Fruit fly (Drosophila melanogaster) whole organism: ENCODE measurements around the gene CG1582.

ENCODE experiments used
- CG8478 ChIP-seq: fragments of >200 bp; optimal IDR thresholded peaks from 2 replicates; lab custom pipeline; 2018; ENCODE audit warnings: inconsistent platforms
- Dll ChIP-seq: fragments of >200 bp; optimal IDR thresholded peaks from 2 replicates; lab custom pipeline; 2017
- EcR ChIP-seq, 2 experiments: fragments of >200 bp; optimal IDR thresholded peaks; 2 replicates each; lab custom pipeline; 2017; ENCODE audit warnings: missing biosample characterization in 2 of 2, missing genetic modification characterization in 2 of 2, missing genetic modification reagents in 2 of 2
- pan ChIP-seq: fragments of >200 bp; optimal IDR thresholded peaks from 2 replicates; lab custom pipeline; 2017
- psq ChIP-seq: fragments of >200 bp; optimal IDR thresholded peaks from 2 replicates; lab custom pipeline; 2017
- usp ChIP-seq: fragments of >200 bp; optimal IDR thresholded peaks from 2 replicates; lab custom pipeline; 2017; ENCODE audit warnings: missing biosample characterization, missing genetic modification characterization, mixed read lengths

CG1582 gene

DNA sequence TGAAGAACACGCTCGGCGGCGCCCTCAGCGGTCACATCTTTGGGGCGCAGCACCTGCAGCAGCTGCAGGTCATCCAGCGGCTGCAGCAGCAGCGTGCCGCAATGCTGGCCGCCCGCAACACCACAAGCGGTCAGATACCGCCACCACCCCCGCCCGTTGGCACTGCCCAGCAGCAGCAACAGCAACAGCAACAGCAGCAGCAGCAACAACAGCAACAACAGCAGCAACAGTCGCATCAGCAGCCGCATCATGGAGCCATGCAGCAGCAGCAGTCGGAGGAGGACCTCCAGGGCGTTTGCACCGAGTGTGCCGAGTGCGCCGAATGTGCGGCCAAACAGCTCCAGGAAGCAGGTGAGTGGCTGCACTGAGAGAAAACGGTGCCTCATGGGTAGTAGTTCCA lies 13.5 kb upstream of the CG1582 start:
- TF ChIP-seq Dll (no peak), CG8478 (lab: Kevin White, UChicago) (no peak), usp (GFP tag; lab: Kevin White, UChicago) (no peak), EcR (GFP tag; optimal IDR thresholded peaks at IDR 0.05; lab: Kevin White, UChicago) (no peak), psq (lab: Kevin White, UChicago) (no peak), pan (lab: Kevin White, UChicago) (no peak)

DNA sequence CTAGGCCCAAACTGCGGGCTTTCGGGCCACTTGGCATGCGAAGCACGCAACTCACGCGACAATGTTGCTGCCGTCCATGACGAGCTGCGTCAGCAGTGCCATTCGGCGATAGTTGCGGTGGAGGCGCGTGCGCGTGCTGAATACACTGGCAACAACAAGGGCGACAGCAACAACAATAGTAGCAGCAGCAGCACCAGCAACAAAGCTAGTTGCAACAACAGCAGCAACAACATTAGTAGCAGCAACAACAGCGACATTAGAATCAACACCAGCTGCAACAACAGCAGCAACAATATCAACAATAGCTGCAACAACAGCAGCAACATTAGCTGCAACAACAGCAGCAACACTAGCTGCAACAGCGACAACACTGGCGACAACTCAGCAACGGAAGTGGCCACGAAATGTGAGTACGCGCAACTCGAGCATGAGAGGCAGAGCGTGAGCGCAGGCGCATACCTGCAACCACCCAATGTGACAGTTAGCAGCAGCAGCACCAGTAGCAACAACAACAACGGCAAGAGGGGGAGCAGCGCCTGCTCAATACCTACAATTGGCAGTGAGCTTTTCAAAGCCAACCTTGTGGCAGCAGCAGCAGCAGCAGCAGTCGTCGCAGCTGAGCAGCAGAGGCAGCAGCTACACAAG lies 7.2 kb upstream of the CG1582 start:
- TF ChIP-seq CG8478 (lab: Kevin White, UChicago): no peak

dm6 chrX:10905467-10905866 lies 6.4 kb upstream of the CG1582 start, which contains the start of gene CG43901:
TSS of gene CG43901 (plus strand) at chrX:10905767.
- TF ChIP-seq usp (GFP tag; lab: Kevin White, UChicago) (no peak), Dll (no peak), pan (lab: Kevin White, UChicago) (no peak), CG8478 (lab: Kevin White, UChicago) (no peak), EcR (GFP tag; optimal IDR thresholded peaks at IDR 0.05; lab: Kevin White, UChicago) (no peak), psq (lab: Kevin White, UChicago) (no peak)

- TF ChIP-seq psq (lab: Kevin White, UChicago) (no peak), usp (GFP tag; lab: Kevin White, UChicago) (no peak), pan (lab: Kevin White, UChicago) (no peak), EcR (GFP tag; optimal IDR thresholded peaks at IDR 0.05; lab: Kevin White, UChicago) (no peak), Dll (no peak), CG8478 (lab: Kevin White, UChicago) (no peak)
These were observed 5.9 kb upstream of the CG1582 start for dm6 chrX:10905047-10905446.

DNA sequence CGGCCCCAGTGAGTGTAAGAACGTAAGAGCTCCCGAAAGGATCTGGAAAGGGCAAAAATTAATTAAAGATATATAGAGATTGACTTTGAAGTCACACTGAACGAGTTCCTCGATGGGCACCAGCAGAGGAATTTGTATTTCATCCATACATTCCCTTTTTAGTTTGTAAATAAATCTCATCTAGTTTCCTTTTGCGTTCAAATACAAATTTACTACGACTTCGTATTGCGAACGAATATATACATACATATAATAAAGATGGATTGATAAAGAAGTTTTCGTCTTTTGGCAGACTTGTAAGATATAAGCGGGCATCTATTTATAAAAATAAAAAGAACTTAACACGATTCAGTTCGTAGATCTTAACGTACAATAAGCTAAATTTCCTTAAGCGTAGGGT lies 563 bp upstream of the CG1582 start, which contains the start of gene CG15208:
Gene CG15208 (plus strand): TSS at position 301 of the 400 bp plus-strand sequence.
- TF ChIP-seq psq (lab: Kevin White, UChicago): no peak
- TF ChIP-seq pan (lab: Kevin White, UChicago): no peak
- no peak for TF ChIP-seq CG8478 (lab: Kevin White, UChicago)
- no peak for TF ChIP-seq usp (GFP tag; lab: Kevin White, UChicago)
- no peak for TF ChIP-seq Dll
- no peak for TF ChIP-seq EcR (GFP tag; optimal IDR thresholded peaks at IDR 0.05; lab: Kevin White, UChicago)

DNA sequence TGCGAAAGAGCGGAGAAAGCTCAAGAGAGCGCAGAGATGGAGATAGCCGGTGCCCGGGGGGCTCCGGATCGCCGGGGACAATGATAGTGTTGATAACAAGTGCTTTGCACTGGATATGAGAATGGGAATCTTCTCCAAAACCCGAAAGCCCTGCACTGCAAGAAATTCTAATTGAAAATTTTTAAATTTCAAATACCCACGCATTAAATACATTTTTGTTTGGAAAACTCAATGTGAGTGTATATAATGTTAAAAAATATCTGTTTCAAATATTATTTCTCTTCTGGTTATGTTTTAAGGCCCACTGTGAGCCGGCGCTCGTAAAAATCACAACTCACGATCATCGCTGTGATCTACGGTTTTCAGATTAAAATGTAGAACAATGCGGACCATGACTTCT lies 5.9 kb downstream of the CG1582 start:
- no peak for TF ChIP-seq usp (GFP tag; lab: Kevin White, UChicago)

dm6 chrX:10891150-10891549 lies 8.0 kb downstream of the CG1582 start, which contains the start of gene Ork1:
TSS of gene Ork1 (minus strand) at chrX:10891250.
- TF ChIP-seq psq (lab: Kevin White, UChicago): no peak
- TF ChIP-seq CG8478 (lab: Kevin White, UChicago): no peak
- no peak for TF ChIP-seq usp (GFP tag; lab: Kevin White, UChicago)
- no peak for TF ChIP-seq pan (lab: Kevin White, UChicago)
- TF ChIP-seq EcR (GFP tag; optimal IDR thresholded peaks at IDR 0.05; lab: Kevin White, UChicago): no peak
- no peak for TF ChIP-seq Dll

DNA sequence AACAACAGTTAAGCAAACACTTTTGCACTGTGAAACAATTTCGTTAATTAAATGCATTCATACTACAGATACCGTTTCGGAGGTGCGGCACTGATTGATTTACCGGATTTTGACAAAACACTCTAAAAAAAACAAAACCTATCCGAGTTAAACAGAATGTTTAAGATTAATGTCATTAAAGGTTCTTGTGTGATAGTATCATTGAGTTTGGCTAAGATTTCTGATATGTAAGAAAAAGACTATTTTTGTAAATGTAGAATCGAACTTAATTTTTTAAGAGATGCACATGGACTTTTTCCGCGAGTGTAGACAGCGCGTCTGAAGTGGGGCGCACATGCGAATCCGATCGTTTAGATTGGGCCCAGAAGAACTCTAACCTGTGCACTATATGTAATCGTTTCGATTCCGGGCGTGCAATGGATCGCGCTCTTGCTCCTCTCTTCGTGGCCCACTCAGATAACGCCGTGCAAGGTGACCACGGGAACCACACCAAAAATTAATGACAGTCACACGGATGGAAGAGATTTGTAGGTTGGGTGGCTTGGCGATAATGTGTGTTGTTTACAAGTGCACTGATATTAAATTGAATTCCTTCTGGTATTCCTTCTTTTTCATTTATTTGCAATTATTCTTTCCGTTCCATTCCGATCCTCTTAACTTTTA lies 9.0 kb downstream of the CG1582 start:
- no peak for TF ChIP-seq psq (lab: Kevin White, UChicago)
- no peak for TF ChIP-seq usp (GFP tag; lab: Kevin White, UChicago)
- TF ChIP-seq Dll: no peak
- no peak for TF ChIP-seq CG8478 (lab: Kevin White, UChicago)
- no peak for TF ChIP-seq EcR (GFP tag; optimal IDR thresholded peaks at IDR 0.05; lab: Kevin White, UChicago)
- TF ChIP-seq pan (lab: Kevin White, UChicago): no peak

DNA sequence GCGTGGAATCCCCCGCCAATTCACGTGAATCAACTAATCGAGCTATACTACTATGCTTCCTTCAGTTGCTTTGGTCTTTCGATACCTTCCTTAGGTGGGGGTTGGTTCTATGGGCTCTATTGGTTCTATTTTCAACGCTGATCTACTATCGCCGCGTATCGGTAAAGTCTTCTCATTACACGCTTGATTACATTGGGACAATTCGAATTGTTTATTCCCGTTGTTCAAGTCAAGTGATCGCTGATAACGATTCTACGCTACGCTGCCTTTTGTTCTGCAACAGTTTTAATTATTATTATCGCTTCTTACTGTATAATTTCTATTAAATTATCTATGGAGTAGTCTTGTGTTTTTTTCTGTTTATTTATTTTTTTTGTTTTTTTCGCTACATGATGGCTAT lies 11.5 kb downstream of the CG1582 start:
- TF ChIP-seq pan (lab: Kevin White, UChicago) (no peak), EcR (GFP tag; optimal IDR thresholded peaks at IDR 0.05; lab: Kevin White, UChicago) (no peak), CG8478 (lab: Kevin White, UChicago) (no peak), usp (GFP tag; lab: Kevin White, UChicago) (no peak), Dll (no peak), psq (lab: Kevin White, UChicago) (no peak)

- TF ChIP-seq CG8478 (lab: Kevin White, UChicago): no peak
- no peak for TF ChIP-seq EcR (GFP tag; optimal IDR thresholded peaks at IDR 0.05; lab: Kevin White, UChicago)
- no peak for TF ChIP-seq pan (lab: Kevin White, UChicago)
- no peak for TF ChIP-seq usp (GFP tag; lab: Kevin White, UChicago)
- TF ChIP-seq Dll: no peak
- no peak for TF ChIP-seq psq (lab: Kevin White, UChicago)
These were observed 12.7 kb downstream of the CG1582 start for dm6 chrX:10886418-10886817.

- TF ChIP-seq Dll (no peak), CG8478 (lab: Kevin White, UChicago) (no peak), pan (lab: Kevin White, UChicago) (no peak), EcR (GFP tag; optimal IDR thresholded peaks at IDR 0.05; lab: Kevin White, UChicago) (no peak), usp (GFP tag; lab: Kevin White, UChicago) (no peak), psq (lab: Kevin White, UChicago) (no peak)
These were observed 15.4 kb downstream of the CG1582 start for dm6 chrX:10883740-10884139.

DNA sequence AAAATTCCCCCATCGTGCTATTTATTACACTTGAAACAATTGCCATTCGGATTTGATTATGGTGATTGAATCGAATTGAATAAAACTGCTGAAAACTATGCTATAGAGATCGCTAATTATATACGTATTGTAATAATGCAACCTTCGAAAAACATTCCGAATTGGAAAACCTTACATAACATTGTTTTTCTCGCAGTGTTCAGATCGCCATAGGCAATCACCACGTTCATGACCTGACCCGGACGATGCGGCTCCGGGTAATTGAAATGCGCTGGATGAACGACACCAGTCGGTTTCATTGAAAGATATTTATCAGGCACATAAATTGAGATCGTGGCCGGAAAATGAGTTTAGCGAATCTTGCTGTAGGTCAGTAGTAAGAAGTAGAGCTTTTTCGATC lies 16.3 kb downstream of the CG1582 start:
- TF ChIP-seq CG8478 (lab: Kevin White, UChicago) (no peak), EcR (GFP tag; optimal IDR thresholded peaks at IDR 0.05; lab: Kevin White, UChicago) (no peak), Dll (no peak), usp (GFP tag; lab: Kevin White, UChicago) (no peak), pan (lab: Kevin White, UChicago) (no peak), psq (lab: Kevin White, UChicago) (no peak)
